Worm (Caenorhabditis elegans) whole organism, late embryonic: ENCODE data around the gene sre-24.

Source experiments
- ceh-22 ChIP-seq: sonication (generic microtip); optimal IDR thresholded peaks from 2 replicates; lab custom pipeline; 2017; ENCODE audit warnings: missing biosample characterization, missing genetic modification characterization
- hlh-30 ChIP-seq: sonication (generic microtip); optimal IDR thresholded peaks from 2 replicates; lab custom pipeline; 2017; ENCODE audit warnings: antibody characterized with exemption, missing genetic modification characterization, missing compliant biosample characterization; ENCODE audit not compliant: insufficient read depth
- pqm-1 ChIP-seq: sonication (generic microtip); optimal IDR thresholded peaks from 2 replicates; lab custom pipeline; 2016; ENCODE audit warnings: missing genetic modification characterization, missing compliant biosample characterization
- tbx-2 ChIP-seq: sonication (generic microtip); optimal IDR thresholded peaks from 2 replicates; lab custom pipeline; 2016; ENCODE audit warnings: missing genetic modification characterization, missing compliant biosample characterization
- unc-3 ChIP-seq, 2 experiments: fragments of 200-800 bp in 1 of 2; sonication (Bioruptor generic) in 1 of 2; sonication (generic microtip) in 1 of 2; conservative IDR thresholded peaks in 1 of 2; optimal IDR thresholded peaks in 1 of 2; 2 replicates each; pipeline versions ENCODE4 v1.3.6 to Lab custom; 2016 to 2022; ENCODE audit warnings: missing compliant biosample characterization in 2 of 2, missing genetic modification characterization in 2 of 2, missing genetic modification reagents in 1 of 2

ce11 chrV:2912901-2913300 is 28.4 kb downstream of the sre-24 start, which contains the start of gene C31B8.9:
- TF ChIP-seq pqm-1 (no peak), hlh-30 (tag; lab: Kevin White, UChicago) (no peak), ceh-22 (tag; lab: Kevin White, UChicago) (no peak), tbx-2 (tag; lab: Kevin White, UChicago) (no peak), unc-3 (GFP tag; conservative IDR thresholded peaks at IDR 0.05; lab: Robert Waterston, UW) (no peak), unc-3 (tag; optimal IDR thresholded peaks at IDR 0.05; lab: Kevin White, UChicago) (no peak)
